Worm (Caenorhabditis elegans) whole organism, L3 larva: ENCODE results near the gene str-103.

ENCODE experiments used
- fkh-10 ChIP-seq: sonication (generic microtip); optimal IDR thresholded peaks from 2 replicates; lab custom pipeline; 2017; ENCODE audit warnings: missing biosample characterization, missing genetic modification reagents, missing genetic modification characterization
- hmg-11 ChIP-seq: sonication (generic microtip); optimal IDR thresholded peaks from 2 replicates; lab custom pipeline; 2016; ENCODE audit warnings: missing genetic modification characterization, missing compliant biosample characterization
- lin-39 ChIP-seq: fragments of 150-350 bp; optimal IDR thresholded peaks from 2 replicates; lab custom pipeline; 2018; ENCODE audit warnings: missing biosample characterization, missing genetic modification reagents, missing genetic modification characterization
- mdl-1 ChIP-seq: fragments of 150-350 bp; optimal IDR thresholded peaks from 2 replicates; lab custom pipeline; 2014; ENCODE audit warnings: missing biosample characterization, missing genetic modification characterization
- nhr-28 ChIP-seq: fragments of 150-350 bp; optimal IDR thresholded peaks from 2 replicates; lab custom pipeline; 2014; ENCODE audit warnings: missing biosample characterization, missing genetic modification characterization
- sea-2 ChIP-seq: fragments of 150-350 bp; sonication (generic microtip); optimal IDR thresholded peaks from 4 replicates; lab custom pipeline; 2014; ENCODE audit warnings: missing biosample characterization, missing genetic modification reagents, missing genetic modification characterization
- tbx-2 ChIP-seq: sonication (generic microtip); optimal IDR thresholded peaks from 2 replicates; lab custom pipeline; 2016; ENCODE audit warnings: mild to moderate bottlenecking, missing genetic modification characterization, missing compliant biosample characterization
- unc-39 ChIP-seq: sonication (generic microtip); optimal IDR thresholded peaks from 4 replicates; lab custom pipeline; 2017; ENCODE audit warnings: missing biosample characterization, missing genetic modification characterization

ce11 chrV:16165936-16166335 lies 47.4 kb upstream of the str-103 start, which contains the start of gene str-108:
- TF ChIP-seq sea-2: no peak
- TF ChIP-seq tbx-2 (tag; lab: Kevin White, UChicago): no peak
- TF ChIP-seq nhr-28 (tag; lab: Kevin White, UChicago): no peak
- TF ChIP-seq unc-39 (tag; lab: Kevin White, UChicago): no peak
- TF ChIP-seq lin-39: no peak
- no peak for TF ChIP-seq mdl-1
- no peak for TF ChIP-seq hmg-11 (tag; lab: Kevin White, UChicago)
- TF ChIP-seq fkh-10: no peak
